Worm (Caenorhabditis elegans) whole organism, mixed stage, embryonic: ENCODE data around the gene cyn-6.

ENCODE experiments used
- M03D4.4 ChIP-seq: sonication (generic microtip); optimal IDR thresholded peaks from 2 replicates; lab custom pipeline; 2017; ENCODE audit warnings: mild to moderate bottlenecking, missing genetic modification characterization, missing compliant biosample characterization
- bed-3 ChIP-seq: fragments of 200-800 bp; sonication (Bioruptor generic); optimal IDR thresholded peaks from 3 replicates; lab custom pipeline; 2018; ENCODE audit warnings: mild to moderate bottlenecking, missing genetic modification characterization, moderate library complexity, missing compliant biosample characterization
- blmp-1 ChIP-seq: fragments of 150-350 bp; optimal IDR thresholded peaks from 2 replicates; lab custom pipeline; 2014; ENCODE audit warnings: missing biosample characterization, missing genetic modification characterization
- ceh-43 ChIP-seq: fragments of 200-800 bp; sonication (Bioruptor generic); optimal IDR thresholded peaks from 2 replicates; lab custom pipeline; 2018; ENCODE audit warnings: mild to moderate bottlenecking, missing genetic modification characterization, moderate library complexity, missing compliant biosample characterization
- ceh-83 ChIP-seq: fragments of 200-800 bp; sonication (Bioruptor generic); optimal IDR thresholded peaks from 2 replicates; lab custom pipeline; 2018; ENCODE audit warnings: mild to moderate bottlenecking, missing genetic modification characterization, missing compliant biosample characterization
- ces-1 ChIP-seq: fragments of 150-350 bp; optimal IDR thresholded peaks from 2 replicates; lab custom pipeline; 2014; ENCODE audit warnings: missing biosample characterization, missing genetic modification reagents, missing genetic modification characterization
- drap-1 ChIP-seq: fragments of 200-800 bp; sonication (Bioruptor generic); optimal IDR thresholded peaks from 3 replicates; lab custom pipeline; 2018; ENCODE audit warnings: mild to moderate bottlenecking, missing genetic modification characterization, missing compliant biosample characterization
- elt-1 ChIP-seq: sonication (generic microtip); optimal IDR thresholded peaks from 2 replicates; lab custom pipeline; 2017; ENCODE audit warnings: missing genetic modification characterization, mild to moderate bottlenecking, missing compliant biosample characterization, antibody characterized with exemption, moderate library complexity, borderline replicate concordance; ENCODE audit not compliant: insufficient read depth
- elt-3 ChIP-seq: fragments of 150-350 bp; optimal IDR thresholded peaks from 2 replicates; lab custom pipeline; 2014; ENCODE audit warnings: missing biosample characterization, missing genetic modification characterization
- flh-1 ChIP-seq: fragments of 200-800 bp; sonication (Bioruptor generic); optimal IDR thresholded peaks from 2 replicates; lab custom pipeline; 2018; ENCODE audit warnings: mild to moderate bottlenecking, missing genetic modification characterization, moderate library complexity, missing compliant biosample characterization
- ham-2 ChIP-seq: fragments of 200-800 bp; sonication (Bioruptor generic); optimal IDR thresholded peaks from 2 replicates; lab custom pipeline; 2018; ENCODE audit warnings: mild to moderate bottlenecking, missing genetic modification characterization, missing compliant biosample characterization
- hlh-1 ChIP-seq: fragments of 150-350 bp; optimal IDR thresholded peaks from 2 replicates; lab custom pipeline; 2014; ENCODE audit warnings: missing biosample characterization, missing genetic modification reagents, missing genetic modification characterization
- lin-13 ChIP-seq: fragments of 150-350 bp; optimal IDR thresholded peaks from 2 replicates; lab custom pipeline; 2014; ENCODE audit warnings: missing biosample characterization, missing genetic modification characterization
- lin-32 ChIP-seq: fragments of 200-800 bp; sonication (Bioruptor generic); optimal IDR thresholded peaks from 2 replicates; lab custom pipeline; 2018; ENCODE audit warnings: mild to moderate bottlenecking, missing genetic modification characterization, missing compliant biosample characterization
- lsy-2 ChIP-seq: fragments of 150-350 bp; optimal IDR thresholded peaks from 2 replicates; lab custom pipeline; 2014; ENCODE audit warnings: missing biosample characterization, missing genetic modification characterization
- mab-5 ChIP-seq: fragments of 150-350 bp; optimal IDR thresholded peaks from 2 replicates; lab custom pipeline; 2014; ENCODE audit warnings: missing biosample characterization, missing genetic modification characterization
- mep-1 ChIP-seq: fragments of 150-350 bp; optimal IDR thresholded peaks from 2 replicates; lab custom pipeline; 2017; ENCODE audit warnings: missing biosample characterization, missing genetic modification reagents, missing genetic modification characterization, inconsistent platforms
- mls-2 ChIP-seq: sonication (generic microtip); optimal IDR thresholded peaks from 2 replicates; lab custom pipeline; 2016; ENCODE audit warnings: mild to moderate bottlenecking, missing genetic modification characterization, moderate library complexity, missing compliant biosample characterization
- nhr-12 ChIP-seq: fragments of 150-350 bp; optimal IDR thresholded peaks from 2 replicates; lab custom pipeline; 2014; ENCODE audit warnings: missing biosample characterization, missing genetic modification characterization
- nhr-2 ChIP-seq: fragments of 150-350 bp; optimal IDR thresholded peaks from 2 replicates; lab custom pipeline; 2014; ENCODE audit warnings: missing biosample characterization, missing genetic modification characterization
- nhr-237 ChIP-seq: fragments of 150-350 bp; optimal IDR thresholded peaks from 2 replicates; lab custom pipeline; 2014; ENCODE audit warnings: missing biosample characterization, missing genetic modification characterization
- nhr-28 ChIP-seq: fragments of 150-350 bp; optimal IDR thresholded peaks from 2 replicates; lab custom pipeline; 2014; ENCODE audit warnings: missing biosample characterization, missing genetic modification characterization
- nhr-76 ChIP-seq: sonication (generic microtip); optimal IDR thresholded peaks from 2 replicates; lab custom pipeline; 2017; ENCODE audit warnings: missing biosample characterization, missing genetic modification characterization
- pha-4 ChIP-seq: fragments of 150-350 bp; optimal IDR thresholded peaks from 2 replicates; lab custom pipeline; 2018; ENCODE audit warnings: missing biosample characterization, missing genetic modification reagents, missing genetic modification characterization
- sem-2 ChIP-seq: fragments of 200-800 bp; sonication (Bioruptor generic); optimal IDR thresholded peaks from 2 replicates; lab custom pipeline; 2018; ENCODE audit warnings: mild to moderate bottlenecking, missing genetic modification characterization, missing compliant biosample characterization
- snpc-4 ChIP-seq: fragments of 150-350 bp; optimal IDR thresholded peaks from 2 replicates; lab custom pipeline; 2014; ENCODE audit warnings: missing biosample characterization, missing genetic modification characterization
- sptf-1 ChIP-seq: sonication (generic microtip); optimal IDR thresholded peaks from 2 replicates; lab custom pipeline; 2017; ENCODE audit warnings: mild to moderate bottlenecking, missing genetic modification characterization, moderate library complexity, missing compliant biosample characterization
- tbx-8 ChIP-seq: fragments of 200-800 bp; sonication (Bioruptor generic); optimal IDR thresholded peaks from 2 replicates; lab custom pipeline; 2018; ENCODE audit warnings: mild to moderate bottlenecking, missing genetic modification characterization, moderate library complexity, missing compliant biosample characterization
- unc-120 ChIP-seq: sonication (generic microtip); optimal IDR thresholded peaks from 2 replicates; lab custom pipeline; 2017; ENCODE audit warnings: missing genetic modification characterization, missing compliant biosample characterization; ENCODE audit not compliant: poor library complexity, severe bottlenecking
- unc-39 ChIP-seq: fragments of 150-350 bp; optimal IDR thresholded peaks from 2 replicates; lab custom pipeline; 2014; ENCODE audit warnings: missing biosample characterization, missing genetic modification characterization
- unc-62 ChIP-seq: fragments of 150-350 bp; optimal IDR thresholded peaks from 2 replicates; lab custom pipeline; 2014; ENCODE audit warnings: missing biosample characterization, missing genetic modification reagents, missing genetic modification characterization
- zip-8 ChIP-seq: fragments of 150-350 bp; optimal IDR thresholded peaks from 2 replicates; lab custom pipeline; 2014; ENCODE audit warnings: missing biosample characterization, missing genetic modification characterization
- ztf-11 ChIP-seq: fragments of 150-350 bp; optimal IDR thresholded peaks from 2 replicates; lab custom pipeline; 2014; ENCODE audit warnings: missing biosample characterization, missing genetic modification characterization

The cyn-6 gene

ce11 chrIII:764404-764803 lies 8.8 kb upstream of the cyn-6 start:
- TF ChIP-seq ces-1 (GFP tag; lab: Kevin White, UChicago) (peak; percentile 62), unc-120 (no peak)

ce11 chrIII:764884-765283 lies 8.3 kb upstream of the cyn-6 start, which contains the start of gene ptl-1:
Gene ptl-1, plus strand, starts transcription at chrIII:765184.
- TF ChIP-seq ceh-43 (GFP tag; lab: Kevin White, UChicago) = no peak

ce11 chrIII:768528-768927 lies 4.7 kb upstream of the cyn-6 start:
- TF ChIP-seq sem-2 (GFP tag; lab: Kevin White, UChicago) (no peak), pha-4 (tag; lab: Kevin White, UChicago) (no peak), drap-1 (no peak), nhr-2 (tag; lab: Kevin White, UChicago) (no peak), flh-1 (GFP tag; lab: Kevin White, UChicago) (no peak), sptf-1 (tag; lab: Kevin White, UChicago) (no peak), elt-1 (tag; lab: Kevin White, UChicago) (no peak), mab-5 (tag; lab: Kevin White, UChicago) (no peak), mls-2 (no peak), ceh-83 (no peak), lsy-2 (no peak), nhr-76 (tag; lab: Kevin White, UChicago) (no peak), ham-2 (GFP tag; lab: Kevin White, UChicago) (no peak), unc-39 (no peak), hlh-1 (tag; lab: Kevin White, UChicago) (no peak), M03D4.4 (tag; lab: Kevin White, UChicago) (no peak), bed-3 (no peak), unc-120 (no peak), blmp-1 (tag; lab: Kevin White, UChicago) (no peak), elt-3 (no peak)

ce11 chrIII:770958-771357 lies 2.3 kb upstream of the cyn-6 start, which contains the start of gene tpst-2:
Gene tpst-2, plus strand, starts transcription at chrIII:771258.
- TF ChIP-seq hlh-1 (tag; lab: Kevin White, UChicago) (no peak), lin-32 (GFP tag; lab: Kevin White, UChicago) (no peak), blmp-1 (tag; lab: Kevin White, UChicago) (no peak), mab-5 (tag; lab: Kevin White, UChicago) (no peak), snpc-4 (tag; lab: Kevin White, UChicago) (no peak), unc-120 (no peak), bed-3 (no peak), nhr-28 (no peak), mls-2 (no peak), zip-8 (no peak), lsy-2 (no peak), nhr-76 (tag; lab: Kevin White, UChicago) (no peak), ces-1 (GFP tag; lab: Kevin White, UChicago) (no peak)

ce11 chrIII:772675-773074 lies 539 bp upstream of the cyn-6 start:
- no peak for TF ChIP-seq ham-2 (GFP tag; lab: Kevin White, UChicago)
- no peak for TF ChIP-seq mep-1 (tag; lab: Kevin White, UChicago)
- no peak for TF ChIP-seq sptf-1 (tag; lab: Kevin White, UChicago)
- no peak for TF ChIP-seq tbx-8 (GFP tag; lab: Kevin White, UChicago)
- peak; percentile 26 for TF ChIP-seq hlh-1 (tag; lab: Kevin White, UChicago)

- TF ChIP-seq mep-1 (tag; lab: Kevin White, UChicago) (no peak), drap-1 (no peak)
These were observed 2.2 kb downstream of the cyn-6 start for ce11 chrIII:775443-775842.

ce11 chrIII:778771-779170 lies 5.6 kb downstream of the cyn-6 start, which contains the start of gene alh-11:
Gene alh-11, minus strand, starts transcription at chrIII:778871.
- TF ChIP-seq zip-8 = no peak
- TF ChIP-seq tbx-8 (GFP tag; lab: Kevin White, UChicago) = no peak
- no peak for TF ChIP-seq lin-32 (GFP tag; lab: Kevin White, UChicago)
- no peak for TF ChIP-seq lsy-2
- TF ChIP-seq ceh-43 (GFP tag; lab: Kevin White, UChicago) = no peak
- TF ChIP-seq nhr-237 (tag; lab: Kevin White, UChicago) = no peak
- TF ChIP-seq snpc-4 (tag; lab: Kevin White, UChicago) = no peak
- no peak for TF ChIP-seq pha-4 (tag; lab: Kevin White, UChicago)
- TF ChIP-seq ztf-11 (tag; lab: Kevin White, UChicago) = no peak
- TF ChIP-seq flh-1 (GFP tag; lab: Kevin White, UChicago) = no peak
- no peak for TF ChIP-seq nhr-12 (tag; lab: Kevin White, UChicago)
- no peak for TF ChIP-seq nhr-2 (tag; lab: Kevin White, UChicago)
- TF ChIP-seq mab-5 (tag; lab: Kevin White, UChicago) = no peak
- no peak for TF ChIP-seq lin-13 (tag; lab: Kevin White, UChicago)
- TF ChIP-seq ceh-83 = no peak
- TF ChIP-seq unc-120 = no peak
- TF ChIP-seq unc-62 (GFP tag; lab: Kevin White, UChicago) = no peak
